Worm (Caenorhabditis elegans): Measurements from ENCODE around the gene tut-2.

DNA sequence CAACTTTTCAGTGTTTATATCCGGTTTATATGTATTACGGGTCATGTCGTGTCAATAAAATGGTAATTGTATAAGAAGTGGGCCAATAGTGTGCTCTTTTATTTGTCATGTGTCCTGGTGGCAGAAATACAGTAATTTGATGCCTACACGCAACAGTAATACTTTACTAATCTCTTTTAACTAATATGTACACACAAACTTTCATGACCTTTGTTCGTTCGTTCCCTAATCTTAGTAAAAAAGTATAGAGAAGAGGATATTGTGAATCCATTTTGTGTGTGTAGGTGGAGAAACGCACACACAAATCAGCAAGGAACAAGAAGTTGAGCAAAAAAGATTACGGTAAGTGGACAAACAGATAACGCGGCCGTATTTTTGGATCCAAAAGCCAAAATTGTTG, 12.8 kb downstream of the tut-2 start:
- TF ChIP-seq elt-2 (tag; optimal IDR thresholded peaks at IDR 0.05) (no peak), pqm-1 (tag; optimal IDR thresholded peaks at IDR 0.05) (no peak), dmd-4 (tag; optimal IDR thresholded peaks at IDR 0.05; ENCODE audit: borderline replicate concordance) (no peak), nhr-11 (tag; optimal IDR thresholded peaks at IDR 0.05) (no peak), pros-1 (tag; optimal IDR thresholded peaks at IDR 0.05) (no peak), ceh-31 (tag; optimal IDR thresholded peaks at IDR 0.05) (no peak), pha-4 (tag; optimal IDR thresholded peaks at IDR 0.05) (no peak), sox-4 (tag; optimal IDR thresholded peaks at IDR 0.05) (no peak), hlh-13 (GFP tag; optimal IDR thresholded peaks at IDR 0.05) (no peak), che-1 (tag; optimal IDR thresholded peaks at IDR 0.05) (no peak), fkh-10 (GFP tag; optimal IDR thresholded peaks at IDR 0.05) (no peak), pag-3 (tag; optimal IDR thresholded peaks at IDR 0.05; ENCODE audit: borderline replicate concordance) (no peak)

All from whole organism, late embryonic.